Comparison of ENCODE assay signal across 4 fruit fly cellular contexts in the genomic region with DNA sequence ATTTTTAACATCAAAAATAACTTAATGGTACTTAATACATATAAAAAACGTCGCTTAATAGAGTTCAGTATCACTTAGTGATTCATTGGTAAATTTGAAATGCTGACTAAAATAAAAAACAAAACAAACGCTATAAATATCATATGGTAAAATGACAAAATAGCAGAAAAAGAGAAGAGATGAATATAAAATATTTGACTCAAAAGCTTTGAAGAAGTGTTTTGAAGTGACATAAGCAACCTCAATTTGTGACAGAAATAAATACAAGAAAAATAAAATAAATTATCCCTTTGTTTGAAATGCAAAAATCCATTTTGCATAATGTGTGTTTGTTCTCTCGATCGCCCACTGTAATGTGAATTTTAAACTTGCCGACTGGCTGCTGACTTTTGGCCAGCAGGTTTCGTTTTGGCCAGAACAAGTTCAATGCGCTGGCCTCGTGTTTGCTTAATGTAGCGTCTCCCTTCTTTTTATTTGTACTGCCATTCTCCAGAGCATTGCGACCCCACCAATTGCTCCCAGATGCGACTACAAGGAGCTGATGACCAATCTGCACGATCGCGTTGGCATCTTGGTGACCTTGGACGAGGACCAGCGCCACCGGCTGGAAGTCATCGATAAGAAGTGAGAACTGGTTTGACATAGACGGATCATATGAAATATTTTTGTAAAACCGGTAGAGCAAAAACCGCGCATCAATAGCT.
TF ChIP-seq lines count a peak whose summit lies in the region.

No protein-coding gene starts in this region.

- TF ChIP-seq CTCF in whole organism, embryonic (GFP tag; optimal IDR thresholded peaks at IDR 0.05; lab: Kevin White, UChicago): no peak

TF ChIP-seq in whole organism, embryonic, 481 proteins besides CTCF, POLR2A, EP300 and RAD21:
- TF ChIP-seq CG15269 (tag; optimal IDR thresholded peaks at IDR 0.05; lab: Kevin White, UChicago): peak; percentile 2
- 0 out of 3 replicates have a peak, but pooled peaks have one; percentile 32 for TF ChIP-seq CG6791 (GFP tag; IDR thresholded peaks at IDR 0.05; lab: Robert Waterston, UW; ENCODE audit: partially characterized antibody)
- peak; percentile 7 for TF ChIP-seq gem (tag; optimal IDR thresholded peaks at IDR 0.05; lab: Kevin White, UChicago)
- no peak for TF ChIP-seq sens-2 (GFP tag; IDR thresholded peaks at IDR 0.05; lab: Robert Waterston, UW)
- no peak for TF ChIP-seq CG9817 (tag; optimal IDR thresholded peaks at IDR 0.05; lab: Kevin White, UChicago)
- no peak for TF ChIP-seq lov (optimal IDR thresholded peaks at IDR 0.05; lab: Kevin White, UChicago)
- no peak for TF ChIP-seq lov (GFP tag; IDR thresholded peaks at IDR 0.05; lab: Robert Waterston, UW)
- TF ChIP-seq ftz-f1 (GFP tag; optimal IDR thresholded peaks at IDR 0.05; lab: Kevin White, UChicago): peak; percentile 38
- peak; percentile 7 for TF ChIP-seq CG12769 (tag; optimal IDR thresholded peaks at IDR 0.05; lab: Kevin White, UChicago)
- TF ChIP-seq Drgx (GFP tag; IDR thresholded peaks at IDR 0.05; lab: Robert Waterston, UW): 0 out of 2 replicates have a peak, but pooled peaks have one; percentile 13
- 0 out of 3 replicates have a peak, but pooled peaks have one; percentile 21 for TF ChIP-seq dysf (GFP tag; IDR thresholded peaks at IDR 0.05; lab: Robert Waterston, UW)
- TF ChIP-seq Med (GFP tag; lab: Kevin White, UChicago): peak; percentile 41
- no peak for TF ChIP-seq peb (GFP tag; IDR thresholded peaks at IDR 0.05; lab: Robert Waterston, UW)
- TF ChIP-seq grau (tag; optimal IDR thresholded peaks at IDR 0.05; lab: Kevin White, UChicago): peak; percentile 46
- TF ChIP-seq chinmo (GFP tag; IDR thresholded peaks at IDR 0.05; lab: Robert Waterston, UW; ENCODE audit: partially characterized antibody): 0 out of 4 replicates have a peak, but pooled peaks have one; percentile 81
- TF ChIP-seq Rfx (GFP tag; IDR thresholded peaks at IDR 0.05; lab: Robert Waterston, UW): peak; percentile 41; the same call in 1 of the 2 replicates
- no peak for TF ChIP-seq Nf-YB (GFP tag; optimal IDR thresholded peaks at IDR 0.05; lab: Kevin White, UChicago)

TF ChIP-seq in whole organism, prepupa, 60 proteins besides CTCF, POLR2A, EP300 and RAD21 (continues in another document):
- TF ChIP-seq CG8632 (GFP tag; optimal IDR thresholded peaks at IDR 0.05; lab: Kevin White, UChicago): peak; percentile 35
- peak; percentile 84 for TF ChIP-seq svp (GFP tag; lab: Kevin White, UChicago)
- TF ChIP-seq CG15336 (GFP tag; IDR thresholded peaks at IDR 0.05; lab: Robert Waterston, UW): 0 out of 2 replicates have a peak, but pooled peaks have one; percentile 13
- TF ChIP-seq fd59A (GFP tag; optimal IDR thresholded peaks at IDR 0.05; lab: Kevin White, UChicago): peak; percentile 0
- TF ChIP-seq CG6163 (GFP tag; IDR thresholded peaks at IDR 0.05; lab: Robert Waterston, UW): no peak
- TF ChIP-seq CG10669 (GFP tag; optimal IDR thresholded peaks at IDR 0.05; lab: Kevin White, UChicago): peak; percentile 20
- peak; percentile 92 for TF ChIP-seq Eip78C (GFP tag; lab: Kevin White, UChicago)
- TF ChIP-seq Hr38 (GFP tag; optimal IDR thresholded peaks at IDR 0.05; lab: Kevin White, UChicago): no peak
- TF ChIP-seq CG6808 (GFP tag; optimal IDR thresholded peaks at IDR 0.05; lab: Kevin White, UChicago): peak; percentile 17
- TF ChIP-seq CG3919 (GFP tag; optimal IDR thresholded peaks at IDR 0.05; lab: Kevin White, UChicago): peak; percentile 37
- TF ChIP-seq CG6854 (GFP tag; optimal IDR thresholded peaks at IDR 0.05; lab: Kevin White, UChicago): no peak
- no peak for TF ChIP-seq CG7368 (GFP tag; optimal IDR thresholded peaks at IDR 0.05; lab: Kevin White, UChicago)
- peak; percentile 32 for TF ChIP-seq CG6792 (GFP tag; optimal IDR thresholded peaks at IDR 0.05; lab: Kevin White, UChicago)
- TF ChIP-seq Blimp-1 (GFP tag; optimal IDR thresholded peaks at IDR 0.05; lab: Kevin White, UChicago): peak; percentile 24
- peak; percentile 39 for TF ChIP-seq CG11902 (GFP tag; optimal IDR thresholded peaks at IDR 0.05; lab: Kevin White, UChicago)
- TF ChIP-seq CG9139 (GFP tag; optimal IDR thresholded peaks at IDR 0.05; lab: Kevin White, UChicago): no peak
- TF ChIP-seq Hr39 (GFP tag; optimal IDR thresholded peaks at IDR 0.05; lab: Kevin White, UChicago): peak; percentile 64
- no peak for TF ChIP-seq Lpt (GFP tag; optimal IDR thresholded peaks at IDR 0.05; lab: Kevin White, UChicago)
- peak; percentile 58 for TF ChIP-seq CG34406 (GFP tag; optimal IDR thresholded peaks at IDR 0.05; lab: Kevin White, UChicago)
- TF ChIP-seq CG10631 (GFP tag; optimal IDR thresholded peaks at IDR 0.05; lab: Kevin White, UChicago): peak; percentile 35
- TF ChIP-seq esn (GFP tag; optimal IDR thresholded peaks at IDR 0.05; lab: Kevin White, UChicago): peak; percentile 77
- TF ChIP-seq Gug (GFP tag; IDR thresholded peaks at IDR 0.05; lab: Robert Waterston, UW): no peak

TF ChIP-seq in whole organism, pupa, 21 proteins besides CTCF, POLR2A, EP300 and RAD21:
- TF ChIP-seq CG32121 (GFP tag; IDR thresholded peaks at IDR 0.05; lab: Robert Waterston, UW) (no peak), CG14655 (GFP tag; optimal IDR thresholded peaks at IDR 0.05; lab: Kevin White, UChicago) (peak; percentile 56), fd96Ca (GFP tag; IDR thresholded peaks at IDR 0.05; lab: Robert Waterston, UW) (0 out of 3 replicates have a peak, but pooled peaks have one; percentile 18), Pif1B (GFP tag; optimal IDR thresholded peaks at IDR 0.05; lab: Kevin White, UChicago) (no peak), EcR (GFP tag; optimal IDR thresholded peaks at IDR 0.05; lab: Kevin White, UChicago) (peak; percentile 92), CG8159 (tag; optimal IDR thresholded peaks at IDR 0.05; lab: Kevin White, UChicago) (peak; percentile 44), gl (tag; optimal IDR thresholded peaks at IDR 0.05; lab: Kevin White, UChicago) (no peak), CG4496 (GFP tag; IDR thresholded peaks at IDR 0.05; lab: Robert Waterston, UW) (no peak), CG8301 (tag; optimal IDR thresholded peaks at IDR 0.05; lab: Kevin White, UChicago) (peak; percentile 33), CG12605 (GFP tag; IDR thresholded peaks at IDR 0.05; lab: Robert Waterston, UW) (no peak), CG17806 (tag; optimal IDR thresholded peaks at IDR 0.05; lab: Kevin White, UChicago) (peak; percentile 12), CG34367 (tag; optimal IDR thresholded peaks at IDR 0.05; lab: Kevin White, UChicago) (no peak), CG10348 (GFP tag; IDR thresholded peaks at IDR 0.05; lab: Robert Waterston, UW) (no peak), Pif1A (GFP tag; optimal IDR thresholded peaks at IDR 0.05; lab: Kevin White, UChicago) (peak; percentile 5), CG15710 (tag; optimal IDR thresholded peaks at IDR 0.05; lab: Kevin White, UChicago) (peak; percentile 20), Snoo (tag; optimal IDR thresholded peaks at IDR 0.05; lab: Kevin White, UChicago) (peak; percentile 43), CG13204 (GFP tag; optimal IDR thresholded peaks at IDR 0.05; lab: Kevin White, UChicago) (no peak), D1 (tag; optimal IDR thresholded peaks at IDR 0.05; lab: Kevin White, UChicago) (peak; percentile 7), rn (GFP tag; IDR thresholded peaks at IDR 0.05; lab: Robert Waterston, UW) (no peak), Ets98B (GFP tag; IDR thresholded peaks at IDR 0.05; lab: Robert Waterston, UW) (no peak), CG9948 (tag; optimal IDR thresholded peaks at IDR 0.05; lab: Kevin White, UChicago) (peak; percentile 31)

TF ChIP-seq in whole organism, wandering third instar larva, 38 proteins besides CTCF, POLR2A, EP300 and RAD21 (continues in another document):
- TF ChIP-seq Dfd (GFP tag; optimal IDR thresholded peaks at IDR 0.05; lab: Kevin White, UChicago): no peak
- TF ChIP-seq Myc (optimal IDR thresholded peaks at IDR 0.05; lab: Kevin White, UChicago): no peak
- no peak for TF ChIP-seq pan (optimal IDR thresholded peaks at IDR 0.05; lab: Kevin White, UChicago)
- TF ChIP-seq Dif (GFP tag; optimal IDR thresholded peaks at IDR 0.05; lab: Kevin White, UChicago; ENCODE audit: partially characterized antibody): peak; percentile 22
- no peak for TF ChIP-seq lola (GFP tag; optimal IDR thresholded peaks at IDR 0.05; lab: Kevin White, UChicago)
- TF ChIP-seq Abd-B (GFP tag; optimal IDR thresholded peaks at IDR 0.05; lab: Kevin White, UChicago): no peak
- TF ChIP-seq Rel (GFP tag; optimal IDR thresholded peaks at IDR 0.05; lab: Kevin White, UChicago): no peak
- TF ChIP-seq Rel (tag; optimal IDR thresholded peaks at IDR 0.05; lab: Kevin White, UChicago): no peak
- peak; percentile 28 for TF ChIP-seq h (GFP tag; optimal IDR thresholded peaks at IDR 0.05; lab: Kevin White, UChicago)
- TF ChIP-seq Hr78 (GFP tag; optimal IDR thresholded peaks at IDR 0.05; lab: Kevin White, UChicago): no peak
- TF ChIP-seq ey (GFP tag; optimal IDR thresholded peaks at IDR 0.05; lab: Kevin White, UChicago): peak; percentile 33
- peak; percentile 30 for TF ChIP-seq rgr (GFP tag; optimal IDR thresholded peaks at IDR 0.05; lab: Kevin White, UChicago)
- peak; percentile 69 for TF ChIP-seq woc (GFP tag; optimal IDR thresholded peaks at IDR 0.05; lab: Kevin White, UChicago)
- peak; percentile 8 for TF ChIP-seq brk (GFP tag; optimal IDR thresholded peaks at IDR 0.05; lab: Kevin White, UChicago)
- TF ChIP-seq dmrt93B (GFP tag; optimal IDR thresholded peaks at IDR 0.05; lab: Kevin White, UChicago): peak; percentile 19
- TF ChIP-seq br (GFP tag; optimal IDR thresholded peaks at IDR 0.05; lab: Kevin White, UChicago): no peak
- no peak for TF ChIP-seq CG9705 (GFP tag; optimal IDR thresholded peaks at IDR 0.05; lab: Kevin White, UChicago)
- no peak for TF ChIP-seq N (GFP tag; optimal IDR thresholded peaks at IDR 0.05; lab: Kevin White, UChicago)
- no peak for TF ChIP-seq Hr83 (GFP tag; optimal IDR thresholded peaks at IDR 0.05; lab: Kevin White, UChicago; ENCODE audit: poor library complexity, severe bottlenecking)
- no peak for TF ChIP-seq Vsx2 (GFP tag; optimal IDR thresholded peaks at IDR 0.05; lab: Kevin White, UChicago; ENCODE audit: partially characterized antibody)
- TF ChIP-seq fru (GFP tag; optimal IDR thresholded peaks at IDR 0.05; lab: Kevin White, UChicago): peak; percentile 34
- peak; percentile 50 for TF ChIP-seq Sp1 (GFP tag; optimal IDR thresholded peaks at IDR 0.05; lab: Kevin White, UChicago)
- TF ChIP-seq sage (GFP tag; optimal IDR thresholded peaks at IDR 0.05; lab: Kevin White, UChicago): no peak
- TF ChIP-seq Mio (GFP tag; optimal IDR thresholded peaks at IDR 0.05; lab: Kevin White, UChicago): no peak
- no peak for TF ChIP-seq dl (GFP tag; optimal IDR thresholded peaks at IDR 0.05; lab: Kevin White, UChicago; ENCODE audit: insufficient read depth in 1 of 2, partially characterized antibody in 2 of 2)
- TF ChIP-seq sv (GFP tag; optimal IDR thresholded peaks at IDR 0.05; lab: Kevin White, UChicago): no peak
- no peak for TF ChIP-seq jim (GFP tag; optimal IDR thresholded peaks at IDR 0.05; lab: Kevin White, UChicago)
- no peak for TF ChIP-seq GATAd (GFP tag; optimal IDR thresholded peaks at IDR 0.05; lab: Kevin White, UChicago)
- TF ChIP-seq usp (GFP tag; optimal IDR thresholded peaks at IDR 0.05; lab: Kevin White, UChicago): no peak
- TF ChIP-seq OdsH (GFP tag; optimal IDR thresholded peaks at IDR 0.05; lab: Kevin White, UChicago): peak; percentile 23

Comparison
In these comparisons a context has a peak if more than half of its experiments do, and no peak if none do; other contexts are left out.
1. Of the 7 proteins assayed by ChIP-seq in both whole organism, embryonic and whole organism, prepupa: peak only in whole organism, embryonic: none; only in whole organism, prepupa: Blimp-1, Hr39 and Sox102F; in both: none; in neither: 4.